Fruit fly (Drosophila melanogaster) whole organism, embryonic: ENCODE results near the gene ATP7.

Experiments used
- Adf1 ChIP-seq: fragments of 200-800 bp; sonication (Bioruptor generic); IDR thresholded peaks from 2 replicates; pipeline ENCODE4 v1.3.6; 2022; ENCODE audit warnings: missing biosample characterization, missing genetic modification characterization
- Bdp1 ChIP-seq: fragments of 200-800 bp; sonication (Bioruptor generic); optimal IDR thresholded peaks from 3 replicates; lab custom pipeline; 2016; ENCODE audit warnings: missing biosample characterization, missing genetic modification characterization
- CG10565 ChIP-seq: fragments of 200-800 bp; sonication (Bioruptor generic); optimal IDR thresholded peaks from 3 replicates; lab custom pipeline; 2016; ENCODE audit warnings: missing biosample characterization, mild to moderate bottlenecking, missing genetic modification characterization
- CG1233 ChIP-seq: fragments of 200-800 bp; sonication (Bioruptor generic); optimal IDR thresholded peaks from 4 replicates; lab custom pipeline; 2018; ENCODE audit warnings: missing biosample characterization, mild to moderate bottlenecking, missing genetic modification characterization
- CG12744 ChIP-seq: fragments of 200-800 bp; sonication (Bioruptor generic); optimal IDR thresholded peaks from 2 replicates; lab custom pipeline; 2016; ENCODE audit warnings: missing biosample characterization, missing genetic modification characterization
- CG12942 ChIP-seq: fragments of 200-800 bp; sonication (Bioruptor generic); optimal IDR thresholded peaks from 3 replicates; lab custom pipeline; 2016; ENCODE audit warnings: missing biosample characterization, missing genetic modification characterization
- CG15269 ChIP-seq: fragments of 200-800 bp; sonication (Bioruptor generic); optimal IDR thresholded peaks from 2 replicates; lab custom pipeline; 2018; ENCODE audit warnings: missing biosample characterization, mild to moderate bottlenecking, missing genetic modification characterization, moderate library complexity
- CG15479 ChIP-seq: fragments of 200-800 bp; sonication (Bioruptor generic); optimal IDR thresholded peaks from 3 replicates; lab custom pipeline; 2019; ENCODE audit warnings: missing biosample characterization, mild to moderate bottlenecking, missing genetic modification characterization, moderate library complexity
- CG2889 ChIP-seq: fragments of 200-800 bp; sonication (Bioruptor generic); IDR thresholded peaks from 3 replicates; pipeline ENCODE4 v1.3.6; 2022; ENCODE audit warnings: missing biosample characterization, missing genetic modification characterization
- CG30431 ChIP-seq: fragments of 200-800 bp; sonication (Bioruptor generic); optimal IDR thresholded peaks from 2 replicates; lab custom pipeline; 2017; ENCODE audit warnings: missing biosample characterization, missing genetic modification characterization
- CG3065 ChIP-seq: fragments of 200-800 bp; sonication (Bioruptor generic); optimal IDR thresholded peaks from 2 replicates; lab custom pipeline; 2016; ENCODE audit warnings: missing biosample characterization, missing genetic modification characterization
- CG3163 ChIP-seq: fragments of 200-800 bp; sonication (Bioruptor generic); optimal IDR thresholded peaks from 3 replicates; lab custom pipeline; 2016; ENCODE audit warnings: missing biosample characterization, missing genetic modification characterization
- CG34224 ChIP-seq: fragments of 200-800 bp; sonication (Bioruptor generic); IDR thresholded peaks from 3 replicates; pipeline ENCODE4 v1.3.6; 2022; ENCODE audit warnings: missing biosample characterization, missing genetic modification characterization; ENCODE audit not compliant: partially characterized antibody
- CG34376 ChIP-seq: fragments of 200-800 bp; sonication (Bioruptor generic); optimal IDR thresholded peaks from 2 replicates; lab custom pipeline; 2018; ENCODE audit warnings: missing biosample characterization, mild to moderate bottlenecking, missing genetic modification characterization
- CG3726 ChIP-seq: fragments of 200-800 bp; sonication (Bioruptor generic); IDR thresholded peaks from 3 replicates; pipeline ENCODE4, ENCODE4 v1.3.6; 2022; ENCODE audit warnings: missing biosample characterization, missing genetic modification characterization
- CG6175 ChIP-seq: fragments of 200-800 bp; sonication (Bioruptor generic); IDR thresholded peaks from 3 replicates; pipeline ENCODE4 v1.3.6; 2022; ENCODE audit warnings: missing biosample characterization, missing genetic modification characterization
- CG6689 ChIP-seq: fragments of 200-800 bp; sonication (Bioruptor generic); IDR thresholded peaks from 2 replicates; pipeline ENCODE4 v1.3.6; 2022; ENCODE audit warnings: missing biosample characterization, missing genetic modification characterization
- CG6791 ChIP-seq: fragments of 200-800 bp; sonication (Bioruptor generic); IDR thresholded peaks from 3 replicates; pipeline ENCODE4 v1.3.6; 2022; ENCODE audit warnings: missing biosample characterization, missing genetic modification characterization; ENCODE audit not compliant: partially characterized antibody
- CG6854 ChIP-seq: fragments of 200-800 bp; sonication (Bioruptor generic); optimal IDR thresholded peaks from 3 replicates; lab custom pipeline; 2017; ENCODE audit warnings: missing biosample characterization, mild to moderate bottlenecking, missing genetic modification characterization
- Dp ChIP-seq: fragments of 200-800 bp; sonication (Bioruptor generic); optimal IDR thresholded peaks from 2 replicates; lab custom pipeline; 2018; ENCODE audit warnings: missing biosample characterization, mild to moderate bottlenecking, missing genetic modification characterization, moderate library complexity
- Eip74EF ChIP-seq, 2 experiments: fragments of 200-800 bp in 1 of 2; fragments of >200 bp in 1 of 2; sonication (Bioruptor generic) in 1 of 2; optimal IDR thresholded peaks; 2 replicates each; lab custom pipeline; 2017 to 2019; ENCODE audit warnings: missing biosample characterization in 2 of 2, missing genetic modification characterization in 2 of 2, mild to moderate bottlenecking in 1 of 2, moderate library complexity in 1 of 2
- Kr ChIP-seq: fragments of 200-800 bp; sonication (Bioruptor generic); optimal IDR thresholded peaks from 2 replicates; lab custom pipeline; 2017; ENCODE audit warnings: missing biosample characterization, mild to moderate bottlenecking, missing genetic modification characterization
- Lim3 ChIP-seq: fragments of 200-800 bp; sonication (Bioruptor generic); IDR thresholded peaks from 2 replicates; pipeline ENCODE4 v1.3.6; 2022; ENCODE audit warnings: missing biosample characterization, missing genetic modification characterization
- Myb ChIP-seq: fragments of 200-800 bp; sonication (Bioruptor generic); optimal IDR thresholded peaks from 2 replicates; lab custom pipeline; 2016; ENCODE audit warnings: missing biosample characterization, missing genetic modification characterization
- NFAT ChIP-seq: fragments of 200-800 bp; sonication (Bioruptor generic); IDR thresholded peaks from 2 replicates; pipeline ENCODE4 v1.3.6; 2022; ENCODE audit warnings: missing biosample characterization, missing genetic modification characterization
- Nf-YB ChIP-seq: fragments of 200-800 bp; sonication (Bioruptor generic); optimal IDR thresholded peaks from 3 replicates; lab custom pipeline; 2019; ENCODE audit warnings: missing biosample characterization, mild to moderate bottlenecking, missing genetic modification characterization, moderate library complexity
- NfI ChIP-seq: fragments of 200-800 bp; sonication (Bioruptor generic); optimal IDR thresholded peaks from 3 replicates; lab custom pipeline; 2018; ENCODE audit warnings: missing biosample characterization, mild to moderate bottlenecking, missing genetic modification characterization, moderate library complexity
- Opbp ChIP-seq: fragments of 200-800 bp; sonication (Bioruptor generic); IDR thresholded peaks from 3 replicates; pipeline ENCODE4 v1.3.6; 2022; ENCODE audit warnings: missing biosample characterization, missing genetic modification characterization; ENCODE audit not compliant: partially characterized antibody
- Pdp1 ChIP-seq, 2 experiments: fragments of 200-800 bp; sonication (Bioruptor generic); optimal IDR thresholded peaks; 3 replicates each; lab custom pipeline; 2016; ENCODE audit warnings: missing biosample characterization in 2 of 2, missing genetic modification characterization in 2 of 2, mild to moderate bottlenecking in 1 of 2, moderate library complexity in 1 of 2
- TFAM ChIP-seq: fragments of 200-800 bp; sonication (Bioruptor generic); optimal IDR thresholded peaks from 2 replicates; lab custom pipeline; 2017; ENCODE audit warnings: missing biosample characterization, missing genetic modification characterization, inconsistent platforms
- abd-A ChIP-seq: fragments of 200-800 bp; sonication (Bioruptor generic); optimal IDR thresholded peaks from 3 replicates; lab custom pipeline; 2019; ENCODE audit warnings: missing biosample characterization, mild to moderate bottlenecking, missing genetic modification characterization, moderate library complexity
- br ChIP-seq: fragments of >200 bp; optimal IDR thresholded peaks from 2 replicates; lab custom pipeline; 2017
- cad ChIP-seq: fragments of >200 bp; optimal IDR thresholded peaks from 2 replicates; lab custom pipeline; 2017; ENCODE audit warnings: missing biosample characterization, missing genetic modification characterization
- cato ChIP-seq: fragments of 200-800 bp; sonication (Bioruptor generic); optimal IDR thresholded peaks from 2 replicates; lab custom pipeline; 2016; ENCODE audit warnings: missing biosample characterization, missing genetic modification characterization, borderline replicate concordance
- cg ChIP-seq: fragments of 200-800 bp; sonication (Bioruptor generic); optimal IDR thresholded peaks from 3 replicates; lab custom pipeline; 2019; ENCODE audit warnings: missing biosample characterization, mild to moderate bottlenecking, missing genetic modification characterization, moderate library complexity
- chinmo ChIP-seq: fragments of 200-800 bp; sonication (Bioruptor generic); IDR thresholded peaks from 4 replicates; pipeline ENCODE4 v1.3.6; 2022; ENCODE audit warnings: missing biosample characterization, missing genetic modification characterization; ENCODE audit not compliant: partially characterized antibody
- corto ChIP-seq: fragments of 200-800 bp; sonication (Bioruptor generic); optimal IDR thresholded peaks from 2 replicates; lab custom pipeline; 2016; ENCODE audit warnings: missing biosample characterization, mild to moderate bottlenecking, missing genetic modification characterization, moderate library complexity
- croc ChIP-seq: fragments of 200-800 bp; sonication (Bioruptor generic); conservative IDR thresholded peaks from 3 replicates; pipeline ENCODE4 v1.3.6; 2022; ENCODE audit warnings: missing biosample characterization, missing genetic modification characterization
- dysf ChIP-seq: fragments of 200-800 bp; sonication (Bioruptor generic); IDR thresholded peaks from 3 replicates; pipeline ENCODE4 v1.3.6; 2022; ENCODE audit warnings: missing biosample characterization, missing genetic modification characterization
- grau ChIP-seq: fragments of 200-800 bp; optimal IDR thresholded peaks from 3 replicates; lab custom pipeline; 2019; ENCODE audit warnings: missing biosample characterization, mild to moderate bottlenecking, missing genetic modification characterization, moderate library complexity
- ind ChIP-seq: fragments of 200-800 bp; sonication (Bioruptor generic); optimal IDR thresholded peaks from 3 replicates; lab custom pipeline; 2016; ENCODE audit warnings: missing biosample characterization, missing genetic modification characterization
- jing ChIP-seq: fragments of 200-800 bp; sonication (Bioruptor generic); optimal IDR thresholded peaks from 2 replicates; lab custom pipeline; 2018; ENCODE audit warnings: missing biosample characterization, mild to moderate bottlenecking, missing genetic modification characterization
- pan ChIP-seq, 4 experiments: fragments of >200 bp in 3 of 4; fragments of 200-800 bp in 1 of 4; sonication (Bioruptor generic) in 1 of 4; optimal IDR thresholded peaks in 3 of 4; IDR thresholded peaks in 1 of 4; 2 replicates each; pipeline versions ENCODE4 v1.3.6 to Lab custom; 2017 to 2022; ENCODE audit warnings: missing biosample characterization in 2 of 4, missing genetic modification characterization in 2 of 4, mixed read lengths in 1 of 4
- pzg ChIP-seq: fragments of 200-800 bp; sonication (Bioruptor generic); optimal IDR thresholded peaks from 3 replicates; lab custom pipeline; 2018; ENCODE audit warnings: missing biosample characterization, mild to moderate bottlenecking, missing genetic modification characterization, moderate library complexity
- sd ChIP-seq: fragments of 200-800 bp; sonication (Bioruptor generic); optimal IDR thresholded peaks from 3 replicates; lab custom pipeline; 2018; ENCODE audit warnings: missing biosample characterization, mild to moderate bottlenecking, missing genetic modification characterization, moderate library complexity
- stwl ChIP-seq: fragments of 200-800 bp; sonication (Bioruptor generic); optimal IDR thresholded peaks from 3 replicates; lab custom pipeline; 2018; ENCODE audit warnings: missing biosample characterization, mild to moderate bottlenecking, missing genetic modification characterization, moderate library complexity
- sug ChIP-seq: fragments of 200-800 bp; optimal IDR thresholded peaks from 2 replicates; lab custom pipeline; 2019; ENCODE audit warnings: missing biosample characterization, mild to moderate bottlenecking, missing genetic modification characterization, moderate library complexity
- trem ChIP-seq: fragments of 200-800 bp; optimal IDR thresholded peaks from 3 replicates; lab custom pipeline; 2019; ENCODE audit warnings: missing biosample characterization, mild to moderate bottlenecking, missing genetic modification characterization, moderate library complexity
- wek ChIP-seq: fragments of 200-800 bp; sonication (Bioruptor generic); optimal IDR thresholded peaks from 3 replicates; lab custom pipeline; 2018; ENCODE audit warnings: missing biosample characterization, mild to moderate bottlenecking, missing genetic modification characterization, moderate library complexity

Gene ATP7

DNA sequence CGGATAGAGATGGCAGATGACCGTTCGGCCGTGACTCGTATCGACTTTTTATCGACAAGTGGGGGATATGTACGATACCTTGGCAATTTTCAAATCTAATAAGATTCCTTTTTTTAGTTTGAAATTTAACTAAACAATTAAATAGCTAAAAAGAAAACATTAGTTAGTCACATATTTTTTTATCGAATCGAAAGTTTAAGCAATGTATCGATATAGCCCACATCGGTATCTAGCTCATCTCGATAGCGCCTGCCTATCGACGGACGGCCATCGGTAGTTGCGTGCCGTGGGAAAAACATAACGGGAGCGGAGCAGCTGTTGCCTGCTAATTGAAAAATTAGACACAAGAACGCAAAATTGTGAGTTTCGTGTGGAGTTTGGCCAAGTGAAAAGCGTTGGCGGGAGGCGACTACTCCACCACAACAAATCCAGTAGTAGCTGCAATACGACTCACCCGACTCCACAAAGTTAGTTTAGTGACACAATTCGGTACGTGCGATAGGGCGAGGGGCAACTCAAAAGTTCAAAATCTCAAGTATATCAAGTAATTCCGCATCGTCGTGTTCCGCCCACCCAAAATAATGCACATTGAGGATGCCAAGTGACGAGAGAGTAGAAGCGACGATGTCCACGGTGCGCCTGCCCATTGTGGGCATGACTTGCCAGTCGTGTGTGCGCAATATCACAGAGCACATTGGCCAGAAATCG lies at the start of gene ATP7, which contains the start of gene CG10347:
Gene ATP7 (plus strand): TSS at position 265 of the 708 bp plus-strand sequence.
Gene CG10347 (minus strand): TSS at position 174 of the 708 bp plus-strand sequence.
- no peak for TF ChIP-seq CG3726
- TF ChIP-seq Kr (GFP tag; lab: Kevin White, UChicago): no peak
- no peak for TF ChIP-seq jing (GFP tag; lab: Kevin White, UChicago)
- TF ChIP-seq CG2889 (GFP tag; lab: Robert Waterston, UW): no peak
- TF ChIP-seq CG6854 (GFP tag; lab: Kevin White, UChicago): no peak
- TF ChIP-seq stwl (tag; lab: Kevin White, UChicago): peak; percentile 57
- TF ChIP-seq Eip74EF (GFP tag; optimal IDR thresholded peaks at IDR 0.05; lab: Kevin White, UChicago): no peak
- peak; percentile 21 for TF ChIP-seq ind (GFP tag; lab: Kevin White, UChicago)
- no peak for TF ChIP-seq Bdp1 (GFP tag; lab: Kevin White, UChicago)
- TF ChIP-seq CG6175 (GFP tag; lab: Robert Waterston, UW): no peak
- no peak for TF ChIP-seq cad (GFP tag; lab: Kevin White, UChicago)
- TF ChIP-seq CG15269 (tag; lab: Kevin White, UChicago): peak; percentile 22
- TF ChIP-seq NfI (GFP tag; lab: Kevin White, UChicago): no peak
- TF ChIP-seq croc: no peak
- peak; percentile 53 for TF ChIP-seq Dp (GFP tag; lab: Kevin White, UChicago)
- TF ChIP-seq sug (tag; lab: Kevin White, UChicago): peak; percentile 49
- no peak for TF ChIP-seq CG12942 (GFP tag; lab: Kevin White, UChicago)
- peak; percentile 80; the same call in 2 of the 4 replicates for TF ChIP-seq chinmo
- TF ChIP-seq dysf: no peak
- no peak for TF ChIP-seq CG10565 (GFP tag; lab: Kevin White, UChicago)
- peak; percentile 11 to 40 for TF ChIP-seq Pdp1 (GFP tag; optimal IDR thresholded peaks at IDR 0.05; lab: Kevin White, UChicago)
- no peak for TF ChIP-seq CG1233 (GFP tag; lab: Kevin White, UChicago)
- peak; percentile 11 for TF ChIP-seq sd (tag; lab: Kevin White, UChicago)
- no peak for TF ChIP-seq cato (GFP tag; lab: Kevin White, UChicago)
- TF ChIP-seq cg (GFP tag; lab: Kevin White, UChicago): no peak
- TF ChIP-seq br (lab: Kevin White, UChicago): no peak
- peak; percentile 25 for TF ChIP-seq grau (tag; lab: Kevin White, UChicago)
- no peak for TF ChIP-seq abd-A
- peak; percentile 86 for TF ChIP-seq CG6791 (GFP tag; lab: Robert Waterston, UW)
- TF ChIP-seq CG15479 (GFP tag; lab: Kevin White, UChicago): no peak
- no peak for TF ChIP-seq NFAT (GFP tag; lab: Robert Waterston, UW)
- TF ChIP-seq TFAM: no peak
- TF ChIP-seq CG30431 (GFP tag; lab: Kevin White, UChicago): no peak
- no peak for TF ChIP-seq corto (GFP tag; lab: Kevin White, UChicago)
- no peak for TF ChIP-seq wek
- peak; percentile 37 for TF ChIP-seq CG3163 (GFP tag; lab: Kevin White, UChicago)
- TF ChIP-seq Nf-YB: no peak
- peak; percentile 14 for TF ChIP-seq Myb (GFP tag; lab: Kevin White, UChicago)
- TF ChIP-seq CG34224 (GFP tag; lab: Robert Waterston, UW): peak; percentile 95
- no peak for TF ChIP-seq pan (optimal IDR thresholded peaks at IDR 0.05; lab: Kevin White, UChicago)
- TF ChIP-seq pan (GFP tag; optimal IDR thresholded peaks at IDR 0.05 in 1 of 2, IDR thresholded peaks at IDR 0.05 in 1 of 2): no peak
- peak; percentile 85 for TF ChIP-seq Opbp (GFP tag; lab: Robert Waterston, UW)
- no peak for TF ChIP-seq CG12744 (GFP tag; lab: Kevin White, UChicago)
- TF ChIP-seq pzg (GFP tag; lab: Kevin White, UChicago): peak; percentile 72
- no peak for TF ChIP-seq Lim3 (GFP tag; lab: Robert Waterston, UW)
- no peak for TF ChIP-seq CG3065 (GFP tag; lab: Kevin White, UChicago)
- no peak for TF ChIP-seq CG6689 (GFP tag; lab: Robert Waterston, UW)
- TF ChIP-seq trem (tag; lab: Kevin White, UChicago): peak; percentile 40
- TF ChIP-seq Adf1 (GFP tag; lab: Robert Waterston, UW): no peak
- peak; percentile 33 for TF ChIP-seq CG34376 (GFP tag; lab: Kevin White, UChicago)
